Worm (Caenorhabditis elegans) whole organism, young adult: ENCODE data around the gene T09F5.10.
"Not testable (repeated sequence)": the region's sequence is repeated elsewhere in the genome, so short reads cannot be mapped to it uniquely, and the experiment has no call there.

ENCODE experiments used
- F49E8.2 ChIP-seq: sonication (generic microtip); optimal IDR thresholded peaks from 3 replicates; lab custom pipeline; 2017; ENCODE audit warnings: missing genetic modification characterization, mild to moderate bottlenecking, missing compliant biosample characterization, antibody characterized with exemption, moderate library complexity; ENCODE audit not compliant: insufficient read depth
- F57A8.1 ChIP-seq: fragments of 200-800 bp; sonication (Bioruptor generic); optimal IDR thresholded peaks from 2 replicates; lab custom pipeline; 2018; ENCODE audit warnings: mild to moderate bottlenecking, missing genetic modification characterization, moderate library complexity, missing compliant biosample characterization
- K11D2.4 ChIP-seq: fragments of 200-800 bp; sonication (Bioruptor generic); IDR thresholded peaks from 2 replicates; pipeline ENCODE4 v1.3.6; 2022; ENCODE audit warnings: missing genetic modification reagents, missing genetic modification characterization, missing compliant biosample characterization
- K12H6.12 ChIP-seq: fragments of 200-800 bp; sonication (Bioruptor generic); optimal IDR thresholded peaks from 2 replicates; lab custom pipeline; 2018; ENCODE audit warnings: mild to moderate bottlenecking, missing genetic modification characterization, missing compliant biosample characterization
- Y53F4B.3 ChIP-seq: fragments of 200-800 bp; sonication (Bioruptor generic); IDR thresholded peaks from 2 replicates; pipeline ENCODE4 v1.3.6; 2022; ENCODE audit warnings: missing genetic modification reagents, missing genetic modification characterization, missing compliant biosample characterization
- atf-7 ChIP-seq: sonication (generic microtip); optimal IDR thresholded peaks from 2 replicates; lab custom pipeline; 2017; ENCODE audit warnings: mild to moderate bottlenecking, missing genetic modification characterization, missing compliant biosample characterization
- athp-1 ChIP-seq: sonication (generic microtip); optimal IDR thresholded peaks from 2 replicates; lab custom pipeline; 2017; ENCODE audit warnings: mild to moderate bottlenecking, missing genetic modification characterization, missing compliant biosample characterization
- attf-5 ChIP-seq: fragments of 200-800 bp; sonication (Bioruptor generic); optimal IDR thresholded peaks from 2 replicates; lab custom pipeline; 2018; ENCODE audit warnings: mild to moderate bottlenecking, missing genetic modification characterization, missing compliant biosample characterization
- attf-6 ChIP-seq: fragments of 200-800 bp; sonication (Bioruptor generic); IDR thresholded peaks from 2 replicates; pipeline ENCODE4 v1.3.6; 2022; ENCODE audit warnings: missing genetic modification reagents, missing genetic modification characterization, missing compliant biosample characterization
- bed-2 ChIP-seq: fragments of 200-800 bp; sonication (Bioruptor generic); IDR thresholded peaks from 2 replicates; pipeline ENCODE4 v1.3.6; 2022; ENCODE audit warnings: missing genetic modification reagents, missing genetic modification characterization, missing compliant biosample characterization
- ceh-100 ChIP-seq: fragments of 200-800 bp; sonication (Bioruptor generic); IDR thresholded peaks from 2 replicates; pipeline ENCODE4 v1.3.6; 2022; ENCODE audit warnings: missing genetic modification reagents, missing genetic modification characterization, missing compliant biosample characterization
- ceh-79 ChIP-seq: sonication (generic microtip); optimal IDR thresholded peaks from 2 replicates; lab custom pipeline; 2017; ENCODE audit warnings: mild to moderate bottlenecking, missing genetic modification characterization, missing compliant biosample characterization
- egl-44 ChIP-seq: fragments of 200-800 bp; sonication (Bioruptor generic); IDR thresholded peaks from 2 replicates; pipeline ENCODE4 v1.3.6; 2022; ENCODE audit warnings: missing genetic modification reagents, missing genetic modification characterization, missing compliant biosample characterization
- gei-17 ChIP-seq: fragments of 200-800 bp; sonication (Bioruptor generic); optimal IDR thresholded peaks from 2 replicates; lab custom pipeline; 2018; ENCODE audit warnings: mild to moderate bottlenecking, missing genetic modification characterization, missing compliant biosample characterization
- him-1 ChIP-seq: sonication (generic microtip); optimal IDR thresholded peaks from 2 replicates; lab custom pipeline; 2016; ENCODE audit warnings: missing genotype, missing genetic modification reagents, missing genetic modification characterization, missing compliant biosample characterization
- hlh-12 ChIP-seq: sonication (generic microtip); optimal IDR thresholded peaks from 2 replicates; lab custom pipeline; 2016; ENCODE audit warnings: missing genetic modification characterization, missing compliant biosample characterization
- lin-54 ChIP-seq: fragments of 200-800 bp; sonication (Bioruptor generic); optimal IDR thresholded peaks from 2 replicates; lab custom pipeline; 2018; ENCODE audit warnings: mild to moderate bottlenecking, missing genetic modification characterization, missing compliant biosample characterization
- lsy-27 ChIP-seq: sonication (generic microtip); optimal IDR thresholded peaks from 2 replicates; lab custom pipeline; 2017; ENCODE audit warnings: missing genetic modification characterization, mild to moderate bottlenecking, missing compliant biosample characterization, antibody characterized with exemption, missing genotype, borderline replicate concordance; ENCODE audit not compliant: insufficient read depth
- madf-3 ChIP-seq: fragments of 200-800 bp; sonication (Bioruptor generic); IDR thresholded peaks from 2 replicates; pipeline ENCODE4 v1.3.6; 2022; ENCODE audit warnings: missing genetic modification reagents, missing genetic modification characterization, missing compliant biosample characterization
- madf-8 ChIP-seq: fragments of 200-800 bp; sonication (Bioruptor generic); conservative IDR thresholded peaks from 2 replicates; pipeline ENCODE4 v1.3.6; 2022; ENCODE audit warnings: missing genetic modification reagents, missing genetic modification characterization, missing compliant biosample characterization
- nfya-1 ChIP-seq: sonication (generic microtip); optimal IDR thresholded peaks from 2 replicates; lab custom pipeline; 2017; ENCODE audit warnings: antibody characterized with exemption, missing compliant biosample characterization, missing genetic modification characterization, borderline replicate concordance; ENCODE audit not compliant: insufficient read depth
- nhr-179 ChIP-seq: sonication (generic microtip); optimal IDR thresholded peaks from 2 replicates; lab custom pipeline; 2016; ENCODE audit warnings: mild to moderate bottlenecking, missing genetic modification characterization, missing compliant biosample characterization
- nhr-27 ChIP-seq: fragments of 200-800 bp; sonication (Bioruptor generic); optimal IDR thresholded peaks from 2 replicates; lab custom pipeline; 2018; ENCODE audit warnings: mild to moderate bottlenecking, missing genetic modification characterization, moderate library complexity, missing compliant biosample characterization
- snpc-4 ChIP-seq, 5 experiments: fragments of 150-350 bp in 1 of 5; sonication (generic microtip) in 4 of 5; optimal IDR thresholded peaks; 2 replicates each; lab custom pipeline; 2014 to 2018; ENCODE audit warnings: missing genetic modification characterization in 5 of 5, missing biosample characterization in 3 of 5, antibody characterized with exemption in 2 of 5, mild to moderate bottlenecking in 2 of 5, missing compliant biosample characterization in 2 of 5, missing genotype in 2 of 5, moderate library complexity in 2 of 5, missing genetic modification reagents in 1 of 5
- unc-130 ChIP-seq: sonication (generic microtip); optimal IDR thresholded peaks from 2 replicates; lab custom pipeline; 2016; ENCODE audit warnings: missing genetic modification reagents, missing genetic modification characterization, missing compliant biosample characterization
- xnd-1 ChIP-seq: sonication (generic microtip); optimal IDR thresholded peaks from 2 replicates; lab custom pipeline; 2016; ENCODE audit warnings: missing genotype, missing genetic modification reagents, missing genetic modification characterization, missing compliant biosample characterization
- zfh-2 ChIP-seq: fragments of 200-800 bp; sonication (Bioruptor generic); conservative IDR thresholded peaks from 2 replicates; pipeline ENCODE4 v1.3.6; 2022; ENCODE audit warnings: missing genetic modification reagents, missing genetic modification characterization, missing compliant biosample characterization
- ztf-22 ChIP-seq: fragments of 200-800 bp; sonication (Bioruptor generic); optimal IDR thresholded peaks from 2 replicates; lab custom pipeline; 2018; ENCODE audit warnings: mild to moderate bottlenecking, missing genetic modification characterization, moderate library complexity, missing compliant biosample characterization

Gene T09F5.10

ce11 chrV:15207681-15208080 lies 27.8 kb downstream of the T09F5.10 start, which contains the start of gene C41G6.12:
Gene C41G6.12, minus strand, starts transcription at chrV:15207781.
- TF ChIP-seq ceh-100; him-1 (tag; lab: Kevin White, UChicago); hlh-12 (tag; lab: Kevin White, UChicago): not testable (repeated sequence)

- TF ChIP-seq F49E8.2 (tag; lab: Kevin White, UChicago); egl-44 (GFP tag; lab: Robert Waterston, UW); athp-1: not testable (repeated sequence)
Measured at ce11 chrV:15211869-15212268, 32.0 kb downstream of the T09F5.10 start, which contains the start of gene sri-24. Gene sri-24, plus strand, starts transcription at chrV:15212169.

- not testable (repeated sequence) for TF ChIP-seq gei-17 (GFP tag; lab: Kevin White, UChicago); nhr-27 (tag; lab: Kevin White, UChicago); lsy-27
Measured at ce11 chrV:15215175-15215574, 35.3 kb downstream of the T09F5.10 start, which contains the start of gene sri-26. Gene sri-26, plus strand, starts transcription at chrV:15215475.

- no peak for TF ChIP-seq madf-3 (GFP tag; lab: Robert Waterston, UW)
- TF ChIP-seq, all 124 proteins: peak for 0
Measured at ce11 chrV:15216705-15217104, 36.8 kb downstream of the T09F5.10 start, which contains the start of gene sri-25. Gene sri-25, plus strand, starts transcription at chrV:15217005.

- no peak for TF ChIP-seq xnd-1 (tag; lab: Kevin White, UChicago)
Measured at ce11 chrV:15221330-15221729, 41.5 kb downstream of the T09F5.10 start, which contains the start of gene irld-25. Gene irld-25, plus strand, starts transcription at chrV:15221630.

- TF ChIP-seq K12H6.12 (tag; lab: Kevin White, UChicago) = no peak
- TF ChIP-seq him-1 (tag; lab: Kevin White, UChicago) = no peak
- TF ChIP-seq ceh-79 (tag; lab: Kevin White, UChicago) = no peak
- no peak for TF ChIP-seq attf-6 (GFP tag; lab: Robert Waterston, UW)
- no peak for TF ChIP-seq ztf-22
- no peak for TF ChIP-seq unc-130 (GFP tag; lab: Kevin White, UChicago)
- no peak for TF ChIP-seq nfya-1 (tag; lab: Kevin White, UChicago)
- no peak for TF ChIP-seq attf-5
- no peak for TF ChIP-seq nhr-179 (tag; lab: Kevin White, UChicago)
- no peak for TF ChIP-seq madf-8 (GFP tag; lab: Robert Waterston, UW)
- TF ChIP-seq K11D2.4 (GFP tag; lab: Robert Waterston, UW) = no peak
- no peak for TF ChIP-seq F57A8.1 (GFP tag; lab: Kevin White, UChicago)
- no peak for TF ChIP-seq atf-7 (tag; lab: Kevin White, UChicago)
- TF ChIP-seq bed-2 (GFP tag; lab: Robert Waterston, UW) = no peak
- no peak for TF ChIP-seq zfh-2 (GFP tag; lab: Robert Waterston, UW)
- no peak for TF ChIP-seq snpc-4 (GFP tag; optimal IDR thresholded peaks at IDR 0.05; lab: Kevin White, UChicago)
- TF ChIP-seq snpc-4 (tag; optimal IDR thresholded peaks at IDR 0.05; lab: Kevin White, UChicago) = no peak
- TF ChIP-seq lin-54 (GFP tag; lab: Kevin White, UChicago) = no peak
- TF ChIP-seq Y53F4B.3 (GFP tag; lab: Robert Waterston, UW) = no peak
- TF ChIP-seq egl-44 (GFP tag; lab: Robert Waterston, UW) = no peak
- TF ChIP-seq, all 124 proteins: peak for 0
Measured at ce11 chrV:15223668-15224067, 43.8 kb downstream of the T09F5.10 start, which contains the start of gene srw-24. Gene srw-24, plus strand, starts transcription at chrV:15223968.
